Fruit fly (Drosophila melanogaster) whole organism, pupa: Measurements from ENCODE around the gene CG43938.

Experiments used
- CG15710 ChIP-seq: fragments of 200-800 bp; sonication (Bioruptor generic); optimal IDR thresholded peaks from 2 replicates; lab custom pipeline; 2018; ENCODE audit warnings: missing biosample characterization, mild to moderate bottlenecking, missing genetic modification characterization, moderate library complexity
- CG17806 ChIP-seq: fragments of 200-800 bp; sonication (Bioruptor generic); optimal IDR thresholded peaks from 2 replicates; lab custom pipeline; 2018; ENCODE audit warnings: missing biosample characterization, mild to moderate bottlenecking, missing genetic modification characterization, moderate library complexity
- CG34367 ChIP-seq: fragments of 200-800 bp; sonication (Bioruptor generic); optimal IDR thresholded peaks from 2 replicates; lab custom pipeline; 2018; ENCODE audit warnings: missing biosample characterization, mild to moderate bottlenecking, missing genetic modification characterization
- CG8159 ChIP-seq: fragments of 200-800 bp; sonication (Bioruptor generic); optimal IDR thresholded peaks from 3 replicates; lab custom pipeline; 2018; ENCODE audit warnings: missing biosample characterization, mild to moderate bottlenecking, missing genetic modification characterization, moderate library complexity
- Pif1A ChIP-seq: fragments of 200-800 bp; sonication (Bioruptor generic); optimal IDR thresholded peaks from 3 replicates; lab custom pipeline; 2016; ENCODE audit warnings: missing biosample characterization, missing genetic modification characterization
- Snoo ChIP-seq: fragments of 200-800 bp; sonication (Bioruptor generic); optimal IDR thresholded peaks from 3 replicates; lab custom pipeline; 2017; ENCODE audit warnings: missing biosample characterization, mild to moderate bottlenecking, missing genetic modification characterization, inconsistent platforms
- gl ChIP-seq: fragments of 200-800 bp; sonication (Bioruptor generic); optimal IDR thresholded peaks from 2 replicates; lab custom pipeline; 2018; ENCODE audit warnings: missing biosample characterization, mild to moderate bottlenecking, missing genetic modification characterization
- rn ChIP-seq: fragments of 200-800 bp; sonication (Bioruptor generic); IDR thresholded peaks from 2 replicates; pipeline ENCODE4 v1.3.6; 2022; ENCODE audit warnings: missing biosample characterization, missing genetic modification characterization

dm6 chr3L:21090245-21090644 lies 31.2 kb upstream of the CG43938 start:
- TF ChIP-seq CG8159 (no peak), Snoo (no peak), CG17806 (tag; lab: Kevin White, UChicago) (no peak), CG34367 (tag; lab: Kevin White, UChicago) (no peak), CG15710 (tag; lab: Kevin White, UChicago) (no peak), gl (tag; lab: Kevin White, UChicago) (no peak), rn (GFP tag; lab: Robert Waterston, UW) (no peak), Pif1A (peak; percentile 4)
